Worm (Caenorhabditis elegans) whole organism, L2 larva: ENCODE results near the gene col-137.
"Not testable (repeated sequence)": the region's sequence is repeated elsewhere in the genome, so short reads cannot be mapped to it uniquely, and the experiment has no call there.

Experiments
- C34F6.9 ChIP-seq: fragments of 150-350 bp; optimal IDR thresholded peaks from 2 replicates; lab custom pipeline; 2014; ENCODE audit warnings: missing biosample characterization, missing genetic modification characterization
- F13H6.1 ChIP-seq: sonication (generic microtip); optimal IDR thresholded peaks from 2 replicates; lab custom pipeline; 2016; ENCODE audit warnings: missing genetic modification characterization, missing compliant biosample characterization
- R02D3.7 ChIP-seq: fragments of 150-350 bp; optimal IDR thresholded peaks from 2 replicates; lab custom pipeline; 2014; ENCODE audit warnings: missing biosample characterization, missing genetic modification characterization
- Y55F3AM.14 ChIP-seq: fragments of 200-800 bp; sonication (Bioruptor generic); optimal IDR thresholded peaks from 2 replicates; lab custom pipeline; 2018; ENCODE audit warnings: mild to moderate bottlenecking, missing genetic modification characterization, missing compliant biosample characterization
- ZK546.5 ChIP-seq: sonication (generic microtip); optimal IDR thresholded peaks from 2 replicates; lab custom pipeline; 2017; ENCODE audit warnings: missing biosample characterization, missing genetic modification characterization
- alr-1 ChIP-seq: fragments of 150-350 bp; optimal IDR thresholded peaks from 2 replicates; lab custom pipeline; 2014; ENCODE audit warnings: missing biosample characterization, missing genetic modification characterization
- aly-2 ChIP-seq: fragments of 150-350 bp; optimal IDR thresholded peaks from 2 replicates; lab custom pipeline; 2014; ENCODE audit warnings: missing biosample characterization, missing genetic modification characterization
- ama-1 ChIP-seq: fragments of 150-350 bp; optimal IDR thresholded peaks from 2 replicates; lab custom pipeline; 2018; ENCODE audit warnings: inconsistent platforms
- blmp-1 ChIP-seq: sonication (generic microtip); optimal IDR thresholded peaks from 2 replicates; lab custom pipeline; 2017; ENCODE audit warnings: missing genetic modification characterization, mild to moderate bottlenecking, missing compliant biosample characterization, antibody characterized with exemption, moderate library complexity; ENCODE audit not compliant: insufficient read depth
- ceh-16 ChIP-seq: fragments of 150-350 bp; optimal IDR thresholded peaks from 2 replicates; lab custom pipeline; 2014; ENCODE audit warnings: missing biosample characterization, missing genetic modification characterization
- ceh-82 ChIP-seq: fragments of 150-350 bp; optimal IDR thresholded peaks from 2 replicates; lab custom pipeline; 2014; ENCODE audit warnings: missing biosample characterization, missing genetic modification characterization
- dmd-4 ChIP-seq: sonication (generic microtip); optimal IDR thresholded peaks from 2 replicates; lab custom pipeline; 2017; ENCODE audit warnings: missing biosample characterization, missing genetic modification characterization
- elt-3 ChIP-seq: sonication (generic microtip); optimal IDR thresholded peaks from 2 replicates; lab custom pipeline; 2017; ENCODE audit warnings: missing biosample characterization, missing genetic modification characterization
- lin-11 ChIP-seq: fragments of 150-350 bp; sonication (generic microtip); optimal IDR thresholded peaks from 2 replicates; lab custom pipeline; 2014; ENCODE audit warnings: missing biosample characterization, missing genetic modification characterization, inconsistent platforms, mixed read lengths
- lin-39 ChIP-seq: fragments of 150-350 bp; optimal IDR thresholded peaks from 2 replicates; lab custom pipeline; 2014; ENCODE audit warnings: missing biosample characterization, missing genetic modification reagents, missing genetic modification characterization
- mab-5 ChIP-seq: fragments of 150-350 bp; optimal IDR thresholded peaks from 2 replicates; lab custom pipeline; 2014; ENCODE audit warnings: missing biosample characterization, missing genetic modification characterization
- mdl-1 ChIP-seq, 2 experiments: fragments of 150-350 bp in 1 of 2; sonication (generic microtip) in 1 of 2; optimal IDR thresholded peaks; 2 replicates each; lab custom pipeline; 2017; ENCODE audit warnings: missing biosample characterization in 2 of 2, missing genetic modification characterization in 2 of 2
- nhr-10 ChIP-seq: sonication (generic microtip); optimal IDR thresholded peaks from 2 replicates; lab custom pipeline; 2017; ENCODE audit warnings: missing biosample characterization, missing genetic modification characterization
- nhr-12 ChIP-seq: fragments of 150-350 bp; optimal IDR thresholded peaks from 2 replicates; lab custom pipeline; 2014; ENCODE audit warnings: missing biosample characterization, missing genetic modification characterization
- nhr-129 ChIP-seq: fragments of 150-350 bp; optimal IDR thresholded peaks from 2 replicates; lab custom pipeline; 2014; ENCODE audit warnings: missing biosample characterization, missing genetic modification characterization
- nhr-21 ChIP-seq: fragments of 150-350 bp; optimal IDR thresholded peaks from 2 replicates; lab custom pipeline; 2014; ENCODE audit warnings: missing biosample characterization, missing genetic modification characterization
- nhr-237 ChIP-seq: fragments of 150-350 bp; optimal IDR thresholded peaks from 2 replicates; lab custom pipeline; 2014; ENCODE audit warnings: missing biosample characterization, missing genetic modification characterization
- nhr-25 ChIP-seq: fragments of 150-350 bp; sonication (generic microtip); optimal IDR thresholded peaks from 3 replicates; lab custom pipeline; 2014; ENCODE audit warnings: missing biosample characterization, missing genetic modification characterization
- nhr-6 ChIP-seq: fragments of 150-350 bp; optimal IDR thresholded peaks from 2 replicates; lab custom pipeline; 2014; ENCODE audit warnings: missing biosample characterization, missing genetic modification characterization
- peb-1 ChIP-seq: fragments of 150-350 bp; optimal IDR thresholded peaks from 2 replicates; lab custom pipeline; 2014; ENCODE audit warnings: missing biosample characterization, missing genetic modification characterization
- sem-4 ChIP-seq: fragments of 150-350 bp; optimal IDR thresholded peaks from 2 replicates; lab custom pipeline; 2014; ENCODE audit warnings: missing biosample characterization, missing genetic modification reagents, missing genetic modification characterization
- skn-1 ChIP-seq: sonication (generic microtip); optimal IDR thresholded peaks from 2 replicates; lab custom pipeline; 2017; ENCODE audit warnings: missing biosample characterization, missing genetic modification characterization
- sma-3 ChIP-seq: sonication (generic microtip); optimal IDR thresholded peaks from 2 replicates; lab custom pipeline; 2016; ENCODE audit warnings: missing genetic modification reagents, missing genetic modification characterization, missing compliant biosample characterization
- sma-9 ChIP-seq, 2 experiments: fragments of 150-350 bp in 1 of 2; sonication (generic microtip) in 1 of 2; optimal IDR thresholded peaks; 2 replicates each; lab custom pipeline; 2014 to 2016; ENCODE audit warnings: missing genetic modification characterization in 2 of 2, mild to moderate bottlenecking in 1 of 2, missing biosample characterization in 1 of 2, missing compliant biosample characterization in 1 of 2, missing genetic modification reagents in 1 of 2, moderate library complexity in 1 of 2
- unc-39 ChIP-seq: fragments of 150-350 bp; optimal IDR thresholded peaks from 2 replicates; lab custom pipeline; 2014; ENCODE audit warnings: missing biosample characterization, missing genetic modification characterization
- unc-55 ChIP-seq: fragments of 150-350 bp; sonication (generic microtip); optimal IDR thresholded peaks from 3 replicates; lab custom pipeline; 2014; ENCODE audit warnings: missing biosample characterization, missing genetic modification reagents, missing genetic modification characterization
- unc-62 ChIP-seq: fragments of 150-350 bp; optimal IDR thresholded peaks from 2 replicates; lab custom pipeline; 2014; ENCODE audit warnings: missing biosample characterization, missing genetic modification reagents, missing genetic modification characterization
- zag-1 ChIP-seq: fragments of 150-350 bp; optimal IDR thresholded peaks from 2 replicates; lab custom pipeline; 2014; ENCODE audit warnings: missing biosample characterization, missing genetic modification characterization
- ztf-1 ChIP-seq: fragments of 200-800 bp; sonication (Bioruptor generic); conservative IDR thresholded peaks from 2 replicates; pipeline ENCODE4 v1.3.6; 2022; ENCODE audit warnings: missing genetic modification characterization, missing compliant biosample characterization
- ztf-11 ChIP-seq: sonication (generic microtip); optimal IDR thresholded peaks from 2 replicates; lab custom pipeline; 2017; ENCODE audit warnings: missing biosample characterization, missing genetic modification characterization

The col-137 gene

DNA sequence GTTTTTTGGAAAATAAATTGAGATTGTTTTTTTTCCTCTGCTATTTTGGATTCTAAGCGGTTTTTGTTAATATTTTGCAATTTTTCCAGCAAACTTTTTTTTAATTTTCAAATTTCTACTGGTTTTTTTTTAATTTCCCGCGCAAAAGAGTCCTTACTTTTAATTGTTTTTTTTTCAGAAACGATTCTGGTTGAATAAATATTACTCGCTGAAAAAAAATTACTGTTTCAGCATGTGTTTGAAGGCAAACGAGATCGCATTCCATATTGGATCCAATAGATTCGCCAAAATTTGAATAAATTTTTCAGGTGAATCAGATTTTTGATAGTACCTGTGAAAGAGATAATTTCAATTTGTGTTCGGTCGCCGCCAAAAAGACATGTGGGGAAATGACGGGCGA lies 27.2 kb upstream of the col-137 start:
- TF ChIP-seq ceh-82 (no peak), ztf-1 (no peak), blmp-1 (tag; lab: Kevin White, UChicago) (no peak), F13H6.1 (no peak), zag-1 (no peak), dmd-4 (tag; lab: Kevin White, UChicago) (no peak)

ce11 chrIV:16629090-16629489 lies 26.5 kb upstream of the col-137 start, which contains the start of gene Y51H4A.936:
Gene Y51H4A.936 (plus strand): TSS chrIV:16629390.
- TF ChIP-seq sma-3 (GFP tag; lab: Kevin White, UChicago) (no peak), unc-55 (no peak), ama-1 (no peak), skn-1 (no peak), alr-1 (tag; lab: Kevin White, UChicago) (no peak), C34F6.9 (tag; lab: Kevin White, UChicago) (no peak), unc-62 (GFP tag; lab: Kevin White, UChicago) (no peak), nhr-10 (tag; lab: Kevin White, UChicago) (no peak), lin-39 (tag; lab: Kevin White, UChicago) (no peak), nhr-25 (no peak), unc-39 (tag; lab: Kevin White, UChicago) (no peak), nhr-12 (no peak), mab-5 (tag; lab: Kevin White, UChicago) (no peak)

DNA sequence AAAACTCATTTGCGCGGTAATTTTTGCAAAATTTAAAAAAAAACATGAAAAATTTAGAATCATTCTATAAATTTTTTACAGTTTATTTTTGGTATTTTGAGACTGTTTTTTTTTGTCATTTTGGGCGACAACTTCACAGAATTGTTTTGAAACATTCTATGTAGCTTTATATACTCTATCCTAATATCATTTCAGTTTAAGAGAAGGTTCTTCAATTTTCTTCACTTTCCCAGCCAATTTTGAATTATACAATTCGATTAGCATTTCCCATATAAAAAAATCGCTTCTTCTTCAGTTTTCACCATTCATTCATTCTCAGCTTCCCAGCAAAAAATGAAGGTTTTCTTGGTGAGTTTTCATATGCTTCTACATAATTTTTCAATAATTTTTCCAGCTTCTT lies 25.1 kb upstream of the col-137 start, which contains the start of gene fipr-28:
Gene fipr-28, plus strand, starts transcription at position 301 of the 400 bp plus-strand sequence.
- TF ChIP-seq sem-4 (tag; lab: Kevin White, UChicago) = no peak
- no peak for TF ChIP-seq alr-1 (tag; lab: Kevin White, UChicago)
- no peak for TF ChIP-seq zag-1
- TF ChIP-seq ZK546.5 (tag; lab: Kevin White, UChicago) = no peak
- no peak for TF ChIP-seq nhr-21 (tag; lab: Kevin White, UChicago)
- TF ChIP-seq ztf-1 = no peak
- TF ChIP-seq, all 48 proteins: peak for 0

DNA sequence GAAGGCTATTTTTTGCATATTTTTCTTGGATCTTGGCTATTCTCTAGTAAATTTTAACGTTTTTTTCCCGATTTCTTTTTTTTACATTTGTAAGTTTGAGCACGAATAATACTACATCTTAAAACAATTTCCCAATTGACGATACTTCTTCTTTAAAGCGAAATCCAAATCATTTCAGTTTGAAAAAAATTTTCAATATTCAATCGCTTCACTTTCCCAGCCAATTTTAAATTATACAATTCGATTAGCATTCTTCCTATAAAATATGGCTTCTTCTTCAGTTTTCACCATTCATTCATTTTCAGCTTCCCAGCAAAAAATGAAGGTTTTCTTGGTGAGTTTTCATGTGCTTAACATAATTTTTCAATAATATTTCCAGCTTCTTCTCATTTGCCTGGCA lies 23.3 kb upstream of the col-137 start, which contains the start of gene fip-7:
Gene fip-7, plus strand, starts transcription at position 301 of the 400 bp plus-strand sequence.
- not testable (repeated sequence) for TF ChIP-seq unc-39 (tag; lab: Kevin White, UChicago); mdl-1 (tag; optimal IDR thresholded peaks at IDR 0.05; lab: Kevin White, UChicago); lin-11

DNA sequence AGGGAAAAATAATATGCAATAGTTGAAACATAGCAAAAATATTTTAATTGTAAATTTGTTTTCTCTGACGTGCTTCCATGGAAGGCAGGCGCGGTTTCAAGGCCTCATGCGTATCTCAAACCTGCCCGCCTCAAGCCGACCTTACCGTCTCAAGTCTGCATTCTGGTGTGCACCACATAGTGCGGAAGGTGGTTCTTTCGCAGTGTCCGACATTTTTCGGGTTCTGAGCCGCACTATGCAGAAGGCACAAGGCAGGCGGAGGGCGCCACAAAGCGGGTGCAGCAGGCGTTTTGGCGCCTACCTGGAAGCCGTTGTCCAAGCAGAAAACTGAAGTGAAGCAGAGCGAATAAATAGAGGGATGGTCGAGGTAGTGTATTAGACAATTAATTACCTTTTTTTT lies 19.9 kb upstream of the col-137 start:
- TF ChIP-seq nhr-6 (tag; lab: Kevin White, UChicago) (no peak), nhr-10 (tag; lab: Kevin White, UChicago) (no peak), R02D3.7 (no peak)

DNA sequence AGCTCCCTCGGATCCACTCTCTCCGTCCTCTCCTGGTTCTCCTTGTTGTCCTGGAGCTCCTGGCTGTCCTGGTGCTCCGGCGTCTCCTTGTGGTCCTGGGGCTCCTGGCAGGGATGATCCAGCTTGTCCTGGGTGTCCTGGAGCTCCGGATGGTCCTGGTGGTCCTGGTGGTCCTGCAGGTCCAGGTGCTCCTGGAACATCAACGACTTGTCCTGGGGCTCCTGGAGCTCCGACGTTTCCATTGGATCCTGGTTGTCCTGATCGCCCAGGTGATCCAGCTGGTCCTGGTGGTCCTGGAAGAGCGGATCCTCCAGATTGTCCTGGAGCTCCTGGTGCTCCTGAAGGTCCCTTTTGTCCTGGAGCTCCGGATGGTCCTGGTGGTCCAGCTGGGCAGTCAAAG lies 977 bp downstream of the col-137 start:
- TF ChIP-seq F13H6.1 (no peak), sma-3 (GFP tag; lab: Kevin White, UChicago) (no peak)

DNA sequence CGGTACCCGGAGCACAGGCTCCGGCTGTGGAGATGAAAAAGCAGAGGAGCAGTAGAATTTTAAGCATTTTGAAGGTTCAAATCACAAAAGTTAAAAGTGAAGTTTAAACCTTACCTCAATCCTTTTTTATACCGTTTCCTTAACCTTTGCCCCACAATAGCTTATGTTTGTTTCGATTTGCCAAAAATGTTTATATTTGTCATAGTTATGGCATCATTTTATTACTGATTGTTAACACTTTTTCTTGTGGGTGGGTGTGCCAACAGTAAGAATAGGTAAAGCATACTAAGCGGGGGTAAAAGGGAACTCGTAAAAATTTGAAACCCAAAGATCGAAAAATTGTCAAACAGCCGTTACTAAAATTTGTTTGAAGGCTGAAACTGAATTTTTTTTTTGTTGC lies 24.1 kb downstream of the col-137 start, which contains the start of gene Y51H4A.8:
Gene Y51H4A.8, minus strand, starts transcription at position 101 of the 400 bp plus-strand sequence.
- TF ChIP-seq Y55F3AM.14 (GFP tag; lab: Kevin White, UChicago) (no peak), F13H6.1 (no peak), mdl-1 (tag; optimal IDR thresholded peaks at IDR 0.05; lab: Kevin White, UChicago) (no peak), nhr-237 (no peak), sma-9 (GFP tag; optimal IDR thresholded peaks at IDR 0.05; lab: Kevin White, UChicago) (no peak), sma-9 (tag; optimal IDR thresholded peaks at IDR 0.05; lab: Kevin White, UChicago) (no peak), blmp-1 (tag; lab: Kevin White, UChicago) (no peak), elt-3 (no peak), unc-62 (GFP tag; lab: Kevin White, UChicago) (no peak), ZK546.5 (tag; lab: Kevin White, UChicago) (no peak), lin-11 (no peak), ztf-11 (tag; lab: Kevin White, UChicago) (no peak), ceh-16 (tag; lab: Kevin White, UChicago) (no peak), peb-1 (tag; lab: Kevin White, UChicago) (no peak), nhr-12 (no peak), aly-2 (no peak), nhr-129 (tag; lab: Kevin White, UChicago) (no peak), zag-1 (no peak), ztf-1 (no peak)
- TF ChIP-seq, all 48 proteins: peak for 0
